Worm (Caenorhabditis elegans) whole organism, L4 larva: Measurements from ENCODE around the gene far-4.

ENCODE experiments used
- Y105C5A.15 ChIP-seq: fragments of 200-800 bp; sonication (Bioruptor generic); IDR thresholded peaks from 2 replicates; pipeline ENCODE4 v1.3.6; 2022; ENCODE audit warnings: missing genetic modification characterization, missing compliant biosample characterization
- dpl-1 ChIP-seq: fragments of 150-350 bp; optimal IDR thresholded peaks from 2 replicates; lab custom pipeline; 2014; ENCODE audit warnings: missing biosample characterization, missing genetic modification reagents, missing genetic modification characterization
- egl-27 ChIP-seq: sonication (generic microtip); optimal IDR thresholded peaks from 3 replicates; lab custom pipeline; 2017; ENCODE audit warnings: missing biosample characterization, missing genetic modification reagents, missing genetic modification characterization
- fos-1 ChIP-seq: fragments of 150-350 bp; optimal IDR thresholded peaks from 2 replicates; lab custom pipeline; 2014; ENCODE audit warnings: missing biosample characterization, missing genetic modification characterization
- hlh-11 ChIP-seq: fragments of 200-800 bp; sonication (Bioruptor generic); optimal IDR thresholded peaks from 2 replicates; lab custom pipeline; 2018; ENCODE audit warnings: mild to moderate bottlenecking, missing genetic modification characterization, missing compliant biosample characterization
- hlh-30 ChIP-seq: sonication (generic microtip); optimal IDR thresholded peaks from 2 replicates; lab custom pipeline; 2017; ENCODE audit warnings: antibody characterized with exemption, mild to moderate bottlenecking, missing genetic modification characterization, missing compliant biosample characterization; ENCODE audit not compliant: insufficient read depth
- lin-13 ChIP-seq: fragments of 150-350 bp; optimal IDR thresholded peaks from 2 replicates; lab custom pipeline; 2014; ENCODE audit warnings: missing biosample characterization, missing genetic modification reagents, missing genetic modification characterization
- mep-1 ChIP-seq: fragments of 150-350 bp; sonication (generic microtip); optimal IDR thresholded peaks from 3 replicates; lab custom pipeline; 2014; ENCODE audit warnings: missing biosample characterization, missing genetic modification characterization
- nhr-11 ChIP-seq: fragments of 150-350 bp; optimal IDR thresholded peaks from 2 replicates; lab custom pipeline; 2014; ENCODE audit warnings: missing biosample characterization, missing genetic modification characterization
- nhr-76 ChIP-seq: fragments of 150-350 bp; optimal IDR thresholded peaks from 2 replicates; lab custom pipeline; 2014; ENCODE audit warnings: missing biosample characterization, missing genetic modification characterization

DNA sequence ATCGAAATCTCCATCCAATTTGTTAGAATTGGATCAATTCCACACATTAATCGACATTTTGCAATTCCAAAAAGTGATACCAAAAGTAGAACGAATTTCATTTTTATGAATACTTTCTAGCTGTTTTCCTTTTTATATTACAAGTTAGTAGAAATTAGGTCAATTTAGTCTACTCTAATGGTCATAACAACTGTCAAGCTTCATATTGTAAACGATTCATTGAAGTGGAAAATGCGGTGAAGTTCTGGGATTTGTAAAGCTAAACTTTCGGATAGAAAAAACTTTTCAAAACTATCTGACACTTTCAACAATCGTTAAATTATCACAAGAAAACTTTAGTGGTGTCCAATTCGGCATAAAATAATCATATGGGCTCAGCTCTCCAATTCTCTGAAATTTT lies 35.1 kb upstream of the far-4 start, which contains the start of gene W07G4.7:
- TF ChIP-seq hlh-11 (tag; lab: Kevin White, UChicago): no peak
- no peak for TF ChIP-seq Y105C5A.15 (GFP tag; lab: Robert Waterston, UW)
- TF ChIP-seq egl-27 (tag; lab: Kevin White, UChicago): no peak
- no peak for TF ChIP-seq hlh-30 (tag; lab: Kevin White, UChicago)
- no peak for TF ChIP-seq mep-1
- no peak for TF ChIP-seq dpl-1
- no peak for TF ChIP-seq lin-13
- TF ChIP-seq fos-1: no peak
- no peak for TF ChIP-seq nhr-11 (tag; lab: Kevin White, UChicago)
- TF ChIP-seq nhr-76 (tag; lab: Kevin White, UChicago): no peak
